Fruit fly (Drosophila melanogaster) whole organism, embryonic: ENCODE data around the gene CG43175.

Source experiments
- B-H1 ChIP-seq: fragments of 200-800 bp; sonication (Bioruptor generic); IDR thresholded peaks from 3 replicates; pipeline ENCODE4 v1.3.6; 2022; ENCODE audit warnings: missing biosample characterization, missing genetic modification characterization
- C15 ChIP-seq: fragments of 200-800 bp; sonication (Bioruptor generic); IDR thresholded peaks from 3 replicates; pipeline ENCODE4 v1.3.6; 2022; ENCODE audit warnings: missing biosample characterization, missing genetic modification characterization
- CG10274 ChIP-seq: fragments of 200-800 bp; sonication (Bioruptor generic); optimal IDR thresholded peaks from 3 replicates; lab custom pipeline; 2017; ENCODE audit warnings: missing biosample characterization, mild to moderate bottlenecking, missing genetic modification characterization
- CG12744 ChIP-seq: fragments of 200-800 bp; sonication (Bioruptor generic); optimal IDR thresholded peaks from 2 replicates; lab custom pipeline; 2016; ENCODE audit warnings: missing biosample characterization, missing genetic modification characterization
- CG14050 ChIP-seq: fragments of 200-800 bp; sonication (Bioruptor generic); IDR thresholded peaks from 3 replicates; pipeline ENCODE4 v1.3.6; 2022; ENCODE audit warnings: missing biosample characterization, missing genetic modification characterization
- CG15514 ChIP-seq: fragments of 200-800 bp; sonication (Bioruptor generic); optimal IDR thresholded peaks from 3 replicates; lab custom pipeline; 2017; ENCODE audit warnings: missing biosample characterization, missing genetic modification characterization, mild to moderate bottlenecking, moderate library complexity, missing genetic modification reagents
- CG18599 ChIP-seq: fragments of 200-800 bp; sonication (Bioruptor generic); optimal IDR thresholded peaks from 3 replicates; lab custom pipeline; 2017; ENCODE audit warnings: missing biosample characterization, missing genetic modification characterization, mild to moderate bottlenecking, moderate library complexity, missing genetic modification reagents
- CG2889 ChIP-seq: fragments of 200-800 bp; sonication (Bioruptor generic); IDR thresholded peaks from 3 replicates; pipeline ENCODE4 v1.3.6; 2022; ENCODE audit warnings: missing biosample characterization, missing genetic modification characterization
- CG31388 ChIP-seq: fragments of 200-800 bp; sonication (Bioruptor generic); optimal IDR thresholded peaks from 2 replicates; lab custom pipeline; 2016; ENCODE audit warnings: missing biosample characterization, missing genetic modification characterization
- CG33557 ChIP-seq: fragments of 200-800 bp; sonication (Bioruptor generic); optimal IDR thresholded peaks from 2 replicates; lab custom pipeline; 2019; ENCODE audit warnings: missing biosample characterization, mild to moderate bottlenecking, missing genetic modification characterization, moderate library complexity
- CG3847 ChIP-seq: fragments of 200-800 bp; sonication (Bioruptor generic); IDR thresholded peaks from 2 replicates; pipeline ENCODE4 v1.3.6; 2022; ENCODE audit warnings: missing biosample characterization, missing genetic modification characterization
- CG4854 ChIP-seq: fragments of 200-800 bp; sonication (Bioruptor generic); optimal IDR thresholded peaks from 2 replicates; lab custom pipeline; 2016; ENCODE audit warnings: missing biosample characterization, missing genetic modification characterization, inconsistent platforms
- CG9876 ChIP-seq: fragments of 200-800 bp; sonication (Bioruptor generic); optimal IDR thresholded peaks from 2 replicates; lab custom pipeline; 2016; ENCODE audit warnings: missing biosample characterization, missing genetic modification characterization
- D ChIP-seq, 2 experiments: fragments of 200-800 bp in 1 of 2; fragments of >200 bp in 1 of 2; sonication (Bioruptor generic) in 1 of 2; optimal IDR thresholded peaks; 2 replicates in 1 of 2; 3 replicates in 1 of 2; lab custom pipeline; 2017; ENCODE audit warnings: mild to moderate bottlenecking in 1 of 2, missing biosample characterization in 1 of 2, missing genetic modification characterization in 1 of 2, missing genetic modification reagents in 1 of 2
- Dref ChIP-seq: fragments of 200-800 bp; sonication (Bioruptor generic); IDR thresholded peaks from 2 replicates; pipeline ENCODE4 v1.3.6; 2022; ENCODE audit warnings: missing biosample characterization, missing genetic modification characterization
- Drgx ChIP-seq: fragments of 200-800 bp; sonication (Bioruptor generic); IDR thresholded peaks from 2 replicates; pipeline ENCODE4 v1.3.6; 2022; ENCODE audit warnings: missing biosample characterization, missing genetic modification characterization
- Fer3 ChIP-seq: fragments of 200-800 bp; sonication (Bioruptor generic); optimal IDR thresholded peaks from 2 replicates; lab custom pipeline; 2018; ENCODE audit warnings: missing biosample characterization, mild to moderate bottlenecking, missing genetic modification characterization, moderate library complexity
- HHEX ChIP-seq: fragments of 200-800 bp; sonication (Bioruptor generic); optimal IDR thresholded peaks from 3 replicates; lab custom pipeline; 2017; ENCODE audit warnings: missing biosample characterization, mild to moderate bottlenecking, missing genetic modification characterization, missing genetic modification reagents
- HmgZ ChIP-seq: fragments of 200-800 bp; sonication (Bioruptor generic); optimal IDR thresholded peaks from 2 replicates; lab custom pipeline; 2018; ENCODE audit warnings: missing biosample characterization, mild to moderate bottlenecking, missing genetic modification characterization
- Lhr ChIP-seq: fragments of 200-800 bp; sonication (Bioruptor generic); optimal IDR thresholded peaks from 3 replicates; lab custom pipeline; 2017; ENCODE audit warnings: mild to moderate bottlenecking, missing biosample characterization, missing genetic modification reagents, missing genetic modification characterization
- PHDP ChIP-seq: fragments of 200-800 bp; sonication (Bioruptor generic); optimal IDR thresholded peaks from 3 replicates; lab custom pipeline; 2018; ENCODE audit warnings: missing biosample characterization, mild to moderate bottlenecking, missing genetic modification characterization, moderate library complexity
- ap ChIP-seq: fragments of 200-800 bp; sonication (Bioruptor generic); IDR thresholded peaks from 2 replicates; pipeline ENCODE4 v1.3.6; 2022; ENCODE audit warnings: missing biosample characterization, missing genetic modification characterization
- cas ChIP-seq: fragments of 200-800 bp; sonication (Bioruptor generic); IDR thresholded peaks from 2 replicates; pipeline ENCODE4 v1.3.6; 2022; ENCODE audit warnings: missing biosample characterization, missing genetic modification characterization
- crp ChIP-seq, 2 experiments: fragments of 200-800 bp; sonication (Bioruptor generic); optimal IDR thresholded peaks; 2 replicates in 1 of 2; 3 replicates in 1 of 2; lab custom pipeline; 2017; ENCODE audit warnings: missing biosample characterization in 2 of 2, missing genetic modification characterization in 2 of 2, mild to moderate bottlenecking in 1 of 2, moderate library complexity in 1 of 2
- cwo ChIP-seq: fragments of 200-800 bp; sonication (Bioruptor generic); optimal IDR thresholded peaks from 3 replicates; lab custom pipeline; 2017; ENCODE audit warnings: missing biosample characterization, missing genetic modification characterization, mild to moderate bottlenecking, moderate library complexity, missing genetic modification reagents
- dan ChIP-seq: fragments of 200-800 bp; sonication (Bioruptor generic); IDR thresholded peaks from 2 replicates; pipeline ENCODE4 v1.3.6; 2022; ENCODE audit warnings: missing biosample characterization, missing genetic modification characterization
- dati ChIP-seq: fragments of 200-800 bp; sonication (Bioruptor generic); IDR thresholded peaks from 2 replicates; pipeline ENCODE4 v1.3.6; 2022; ENCODE audit warnings: missing biosample characterization, missing genetic modification characterization
- en ChIP-seq: fragments of 200-800 bp; sonication (Bioruptor generic); optimal IDR thresholded peaks from 2 replicates; lab custom pipeline; 2016; ENCODE audit warnings: missing biosample characterization, missing genetic modification characterization
- eyg ChIP-seq: fragments of 200-800 bp; sonication (Bioruptor generic); optimal IDR thresholded peaks from 3 replicates; lab custom pipeline; 2016; ENCODE audit warnings: missing biosample characterization, missing genetic modification characterization
- fd102C ChIP-seq: fragments of 200-800 bp; sonication (Bioruptor generic); optimal IDR thresholded peaks from 2 replicates; lab custom pipeline; 2018; ENCODE audit warnings: missing biosample characterization, mild to moderate bottlenecking, missing genetic modification characterization, moderate library complexity
- gem ChIP-seq: fragments of 200-800 bp; sonication (Bioruptor generic); optimal IDR thresholded peaks from 2 replicates; lab custom pipeline; 2019; ENCODE audit warnings: missing biosample characterization, mild to moderate bottlenecking, missing genetic modification characterization, moderate library complexity
- gt ChIP-seq: fragments of 200-800 bp; sonication (Bioruptor generic); IDR thresholded peaks from 2 replicates; pipeline ENCODE4 v1.3.6; 2022; ENCODE audit warnings: missing biosample characterization, missing genetic modification characterization
- hkb ChIP-seq, 2 experiments: fragments of 200-800 bp in 1 of 2; fragments of >200 bp in 1 of 2; sonication (Bioruptor generic) in 1 of 2; IDR thresholded peaks in 1 of 2; optimal IDR thresholded peaks in 1 of 2; 2 replicates each; pipeline versions ENCODE4 v1.3.6 to Lab custom; 2017 to 2022; ENCODE audit warnings: missing biosample characterization in 1 of 2, missing genetic modification characterization in 1 of 2
- inv ChIP-seq: fragments of 200-800 bp; sonication (Bioruptor generic); IDR thresholded peaks from 2 replicates; pipeline ENCODE4 v1.3.6; 2022; ENCODE audit warnings: missing biosample characterization, missing genetic modification characterization; ENCODE audit not compliant: partially characterized antibody
- nau ChIP-seq: fragments of 200-800 bp; sonication (Bioruptor generic); optimal IDR thresholded peaks from 3 replicates; lab custom pipeline; 2017; ENCODE audit warnings: missing biosample characterization, mild to moderate bottlenecking, missing genetic modification characterization, missing genetic modification reagents
- nmo ChIP-seq: fragments of 200-800 bp; sonication (Bioruptor generic); optimal IDR thresholded peaks from 2 replicates; lab custom pipeline; 2018; ENCODE audit warnings: missing biosample characterization, mild to moderate bottlenecking, missing genetic modification characterization, moderate library complexity
- org-1 ChIP-seq: fragments of 200-800 bp; sonication (Bioruptor generic); optimal IDR thresholded peaks from 2 replicates; lab custom pipeline; 2017; ENCODE audit warnings: missing biosample characterization, missing genetic modification characterization
- peb ChIP-seq: fragments of 200-800 bp; sonication (Bioruptor generic); IDR thresholded peaks from 2 replicates; pipeline ENCODE4 v1.3.6; 2022; ENCODE audit warnings: missing biosample characterization, missing genetic modification characterization
- pfk ChIP-seq: fragments of 200-800 bp; sonication (Bioruptor generic); optimal IDR thresholded peaks from 2 replicates; lab custom pipeline; 2018; ENCODE audit warnings: missing biosample characterization, mild to moderate bottlenecking, missing genetic modification characterization, moderate library complexity
- prd ChIP-seq, 3 experiments: fragments of >200 bp in 2 of 3; fragments of 200-800 bp in 1 of 3; sonication (Bioruptor generic) in 1 of 3; optimal IDR thresholded peaks in 2 of 3; IDR thresholded peaks in 1 of 3; 2 replicates in 2 of 3; 3 replicates in 1 of 3; pipeline versions ENCODE4 v1.3.6 to Lab custom; 2017 to 2022; ENCODE audit warnings: missing biosample characterization in 1 of 3, missing genetic modification characterization in 1 of 3
- pum ChIP-seq: fragments of 200-800 bp; sonication (Bioruptor generic); optimal IDR thresholded peaks from 2 replicates; lab custom pipeline; 2016; ENCODE audit warnings: missing biosample characterization, missing genetic modification characterization
- salm ChIP-seq: fragments of 200-800 bp; sonication (Bioruptor generic); optimal IDR thresholded peaks from 2 replicates; lab custom pipeline; 2018; ENCODE audit warnings: missing biosample characterization, mild to moderate bottlenecking, missing genetic modification characterization
- sim ChIP-seq: fragments of 200-800 bp; sonication (Bioruptor generic); IDR thresholded peaks from 2 replicates; pipeline ENCODE4 v1.3.6; 2022; ENCODE audit warnings: missing biosample characterization, missing genetic modification characterization
- stc ChIP-seq: fragments of 200-800 bp; sonication (Bioruptor generic); IDR thresholded peaks from 2 replicates; pipeline ENCODE4 v1.3.6; 2022; ENCODE audit warnings: missing biosample characterization, missing genetic modification characterization
- tll ChIP-seq, 2 experiments: fragments of 200-800 bp in 1 of 2; fragments of >200 bp in 1 of 2; sonication (Bioruptor generic) in 1 of 2; optimal IDR thresholded peaks; 2 replicates each; lab custom pipeline; 2017 to 2019; ENCODE audit warnings: missing biosample characterization in 2 of 2, missing genetic modification characterization in 2 of 2, mild to moderate bottlenecking in 1 of 2, moderate library complexity in 1 of 2
- toy ChIP-seq: fragments of 200-800 bp; sonication (Bioruptor generic); IDR thresholded peaks from 2 replicates; pipeline ENCODE4 v1.3.6; 2022; ENCODE audit warnings: missing biosample characterization, missing genetic modification characterization
- trh ChIP-seq: fragments of 200-800 bp; sonication (Bioruptor generic); optimal IDR thresholded peaks from 2 replicates; lab custom pipeline; 2016; ENCODE audit warnings: missing biosample characterization, missing genetic modification characterization
- zen2 ChIP-seq: fragments of 200-800 bp; sonication (Bioruptor generic); IDR thresholded peaks from 3 replicates; pipeline ENCODE4 v1.3.6; 2022; ENCODE audit warnings: missing biosample characterization, missing genetic modification characterization; ENCODE audit not compliant: partially characterized antibody

Gene CG43175

DNA sequence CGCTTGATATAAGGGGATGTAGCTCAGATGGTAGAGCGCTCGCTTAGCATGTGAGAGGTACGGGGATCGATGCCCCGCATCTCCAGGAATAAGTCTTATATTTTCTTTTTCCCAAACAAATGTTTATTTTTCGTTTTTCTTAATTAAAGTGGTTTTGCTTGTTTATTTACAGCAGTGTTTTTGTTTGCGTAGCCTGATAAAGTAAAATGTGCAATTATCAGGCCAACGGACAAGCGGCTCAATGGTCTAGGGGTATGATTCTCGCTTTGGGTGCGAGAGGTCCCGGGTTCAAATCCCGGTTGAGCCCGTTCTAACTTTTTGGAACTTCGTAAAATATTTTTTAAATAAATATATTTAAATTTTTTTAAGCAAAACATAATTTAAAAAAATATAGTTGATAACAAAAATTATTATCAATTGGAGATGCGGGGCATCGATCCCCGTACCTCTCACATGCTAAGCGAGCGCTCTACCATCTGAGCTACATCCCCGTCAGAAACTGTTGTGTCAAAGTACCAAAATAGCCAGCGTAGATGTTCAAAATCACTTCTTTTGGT is 10.7 kb upstream of the CG43175 start (continued):
- TF ChIP-seq prd (optimal IDR thresholded peaks at IDR 0.05; lab: Kevin White, UChicago) (no peak), prd (GFP tag; IDR thresholded peaks at IDR 0.05; lab: Robert Waterston, UW) (no peak), salm (tag; lab: Kevin White, UChicago) (peak; percentile 65), cwo (no peak), pfk (GFP tag; lab: Kevin White, UChicago) (no peak), Fer3 (tag; lab: Kevin White, UChicago) (no peak), PHDP (peak; percentile 19), dati (GFP tag; lab: Robert Waterston, UW) (no peak), Dref (no peak), B-H1 (GFP tag; lab: Robert Waterston, UW) (no peak; the same call in 2 of the 3 replicates), tll (GFP tag; optimal IDR thresholded peaks at IDR 0.05; lab: Kevin White, UChicago) (no peak), ap (GFP tag; lab: Robert Waterston, UW) (no peak), zen2 (GFP tag; lab: Robert Waterston, UW) (peak; percentile 56), CG10274 (GFP tag; lab: Kevin White, UChicago) (no peak), CG31388 (GFP tag; lab: Kevin White, UChicago) (no peak), toy (GFP tag; lab: Robert Waterston, UW) (no peak), fd102C (GFP tag; lab: Kevin White, UChicago) (no peak), cas (GFP tag; lab: Robert Waterston, UW) (no peak), gem (tag; lab: Kevin White, UChicago) (peak; percentile 8), CG12744 (GFP tag; lab: Kevin White, UChicago) (no peak), HmgZ (tag; lab: Kevin White, UChicago) (no peak), CG4854 (GFP tag; lab: Kevin White, UChicago) (no peak), gt (GFP tag; lab: Robert Waterston, UW) (no peak), CG14050 (no peak), eyg (no peak), CG18599 (GFP tag; lab: Kevin White, UChicago) (no peak), inv (GFP tag; lab: Robert Waterston, UW) (peak; percentile 59; the same call in 1 of the 2 replicates), sim (GFP tag; lab: Robert Waterston, UW) (no peak), pum (GFP tag; lab: Kevin White, UChicago) (no peak), Lhr (no peak), crp (GFP tag; optimal IDR thresholded peaks at IDR 0.05; lab: Kevin White, UChicago) (no peak), peb (no peak), en (GFP tag; lab: Kevin White, UChicago) (no peak), nmo (GFP tag; lab: Kevin White, UChicago) (no peak), nau (GFP tag; lab: Kevin White, UChicago) (peak; percentile 30), D (optimal IDR thresholded peaks at IDR 0.05; lab: Kevin White, UChicago) (no peak), D (GFP tag; optimal IDR thresholded peaks at IDR 0.05; lab: Kevin White, UChicago) (peak; percentile 4), dan (GFP tag; lab: Robert Waterston, UW) (no peak), CG3847 (no peak), trh (GFP tag; lab: Kevin White, UChicago) (no peak), org-1 (GFP tag; lab: Kevin White, UChicago) (no peak), Drgx (GFP tag; lab: Robert Waterston, UW) (peak; percentile 70), stc (peak; percentile 21; the same call in 1 of the 2 replicates), CG33557 (peak; percentile 24), CG2889 (GFP tag; lab: Robert Waterston, UW) (no peak), CG15514 (no peak), C15 (GFP tag; lab: Robert Waterston, UW) (no peak), hkb (optimal IDR thresholded peaks at IDR 0.05; lab: Kevin White, UChicago) (no peak), hkb (GFP tag; IDR thresholded peaks at IDR 0.05; lab: Robert Waterston, UW) (peak; percentile 31; the same call in 1 of the 2 replicates), HHEX (no peak), CG9876 (GFP tag; lab: Kevin White, UChicago) (no peak)
